Worm (Caenorhabditis elegans): ENCODE data around the gene bus-8A.

DNA sequence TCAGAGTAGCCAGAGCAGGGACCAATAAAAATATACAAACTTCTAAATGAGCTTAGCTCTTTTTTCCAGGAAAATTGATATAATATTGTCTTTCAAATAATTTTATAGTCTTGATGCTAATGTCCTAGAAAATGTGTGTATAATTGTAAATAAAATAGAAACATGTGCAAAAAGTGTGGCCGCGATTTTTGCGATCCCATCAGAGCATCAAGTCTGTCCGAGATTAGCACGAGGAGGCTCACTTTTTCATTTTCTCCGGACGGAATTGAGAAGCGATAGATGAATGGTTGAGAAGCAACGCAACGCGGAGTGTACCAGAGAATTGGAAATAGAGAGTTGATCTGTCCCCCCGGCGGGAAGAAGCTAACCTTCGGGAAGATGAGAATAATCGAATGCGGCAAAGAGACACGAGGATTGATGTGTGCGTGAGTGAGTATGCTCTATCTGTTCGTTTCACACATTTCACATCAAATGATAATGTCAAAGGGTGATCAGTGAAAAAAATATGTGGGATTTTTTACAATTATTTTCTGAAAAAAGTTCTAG is 13.8 kb downstream of the bus-8A start:
- TF ChIP-seq skn-1 (tag; optimal IDR thresholded peaks at IDR 0.05), result no peak
- no peak for TF ChIP-seq nhr-28 (tag; optimal IDR thresholded peaks at IDR 0.05)

Data from whole organism, L3 larva.